Worm (Caenorhabditis elegans) whole organism, late embryonic: Measurements from ENCODE around the gene oac-14.

Experiments
- F13H6.1 ChIP-seq: sonication (generic microtip); optimal IDR thresholded peaks from 2 replicates; lab custom pipeline; 2016; ENCODE audit warnings: missing genetic modification characterization, missing compliant biosample characterization
- ama-1 ChIP-seq: fragments of 150-350 bp; optimal IDR thresholded peaks from 2 replicates; lab custom pipeline; 2014
- ceh-2 ChIP-seq: sonication (generic microtip); optimal IDR thresholded peaks from 2 replicates; lab custom pipeline; 2016; ENCODE audit warnings: missing genotype, missing genetic modification characterization, missing compliant biosample characterization
- elt-2 ChIP-seq: sonication (generic microtip); optimal IDR thresholded peaks from 2 replicates; lab custom pipeline; 2016; ENCODE audit warnings: missing genetic modification reagents, missing genetic modification characterization, missing compliant biosample characterization
- madf-2 ChIP-seq: sonication (generic microtip); optimal IDR thresholded peaks from 2 replicates; lab custom pipeline; 2017; ENCODE audit warnings: missing genetic modification characterization, missing compliant biosample characterization
- nhr-11 ChIP-seq: fragments of 150-350 bp; optimal IDR thresholded peaks from 2 replicates; lab custom pipeline; 2014; ENCODE audit warnings: missing biosample characterization, missing genetic modification characterization
- ref-2 ChIP-seq: sonication (generic microtip); optimal IDR thresholded peaks from 2 replicates; lab custom pipeline; 2016; ENCODE audit warnings: missing genetic modification characterization, missing compliant biosample characterization
- rnt-1 ChIP-seq: sonication (generic microtip); optimal IDR thresholded peaks from 2 replicates; lab custom pipeline; 2016; ENCODE audit warnings: missing genetic modification characterization, missing compliant biosample characterization
- tbx-2 ChIP-seq: sonication (generic microtip); optimal IDR thresholded peaks from 2 replicates; lab custom pipeline; 2016; ENCODE audit warnings: missing genetic modification characterization, missing compliant biosample characterization
- unc-3 ChIP-seq, 2 experiments: fragments of 200-800 bp in 1 of 2; sonication (Bioruptor generic) in 1 of 2; sonication (generic microtip) in 1 of 2; conservative IDR thresholded peaks in 1 of 2; optimal IDR thresholded peaks in 1 of 2; 2 replicates each; pipeline versions ENCODE4 v1.3.6 to Lab custom; 2016 to 2022; ENCODE audit warnings: missing compliant biosample characterization in 2 of 2, missing genetic modification characterization in 2 of 2, missing genetic modification reagents in 1 of 2

DNA sequence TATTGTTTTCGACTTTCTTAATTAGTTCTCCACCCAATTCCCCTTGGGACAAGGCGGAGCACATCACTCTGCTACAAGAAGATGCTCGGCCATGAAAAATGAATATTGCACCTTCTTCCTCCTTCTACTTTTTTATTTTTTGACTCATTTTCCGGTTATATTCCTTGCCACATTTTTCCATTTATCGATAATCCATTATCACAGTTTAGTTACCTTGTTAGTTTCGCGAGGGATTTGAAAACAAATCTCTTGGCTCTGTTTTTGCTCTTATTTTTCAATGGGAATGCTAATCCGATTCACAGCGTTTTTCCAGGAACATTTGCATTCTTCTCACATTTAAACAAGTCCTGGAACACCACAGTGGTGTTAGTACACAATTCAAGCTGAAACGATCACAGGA, 25.2 kb upstream of the oac-14 start, which contains the start of gene rnp-9:
- no peak for TF ChIP-seq ama-1 (lab: Kevin White, UChicago)
- no peak for TF ChIP-seq elt-2 (tag; lab: Kevin White, UChicago)
- TF ChIP-seq tbx-2 (tag; lab: Kevin White, UChicago), result no peak
- TF ChIP-seq ceh-2 (tag; lab: Kevin White, UChicago), result no peak
- no peak for TF ChIP-seq rnt-1 (tag; lab: Kevin White, UChicago)
- TF ChIP-seq F13H6.1 (tag; lab: Kevin White, UChicago), result no peak
- no peak for TF ChIP-seq madf-2 (tag; lab: Kevin White, UChicago)
- no peak for TF ChIP-seq unc-3 (GFP tag; conservative IDR thresholded peaks at IDR 0.05; lab: Robert Waterston, UW)
- no peak for TF ChIP-seq unc-3 (tag; optimal IDR thresholded peaks at IDR 0.05; lab: Kevin White, UChicago)
- no peak for TF ChIP-seq ref-2 (tag; lab: Kevin White, UChicago)
- TF ChIP-seq nhr-11, result no peak
